Worm (Caenorhabditis elegans): ENCODE measurements around the gene ZC239.6.
"Not testable (repeated sequence)": the region's sequence is repeated elsewhere in the genome, so short reads cannot be mapped to it uniquely, and the experiment has no call there.

ZC239.6 gene

DNA sequence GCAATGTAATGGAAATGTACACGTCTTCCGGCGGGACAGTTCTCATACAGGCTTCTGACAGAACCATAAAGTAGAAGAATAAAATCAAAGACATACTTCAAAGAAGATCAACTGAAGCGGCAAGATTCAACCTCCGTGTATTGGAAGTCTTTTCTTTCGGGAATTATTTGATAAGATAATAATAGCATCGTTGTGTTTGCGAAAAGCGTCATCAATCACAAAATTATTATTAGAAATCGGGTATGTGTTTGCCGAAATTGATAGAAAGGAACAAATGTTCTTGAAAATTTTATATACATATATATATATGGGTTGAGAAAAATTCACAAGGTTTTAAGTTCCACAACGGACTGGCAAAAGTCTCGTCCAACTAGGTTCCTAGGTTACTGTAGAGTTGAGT, 17.9 kb upstream of the ZC239.6 start, which contains the start of gene Y27F2A.9:
Y27F2A.9 (minus strand) TSS at position 101 of the 400 bp plus-strand sequence.
- not testable (repeated sequence) for TF ChIP-seq hlh-1 (tag; optimal IDR thresholded peaks at IDR 0.05); elt-1 (tag; optimal IDR thresholded peaks at IDR 0.05; ENCODE audit: borderline replicate concordance, insufficient read depth); nhr-2 (tag; optimal IDR thresholded peaks at IDR 0.05)

DNA sequence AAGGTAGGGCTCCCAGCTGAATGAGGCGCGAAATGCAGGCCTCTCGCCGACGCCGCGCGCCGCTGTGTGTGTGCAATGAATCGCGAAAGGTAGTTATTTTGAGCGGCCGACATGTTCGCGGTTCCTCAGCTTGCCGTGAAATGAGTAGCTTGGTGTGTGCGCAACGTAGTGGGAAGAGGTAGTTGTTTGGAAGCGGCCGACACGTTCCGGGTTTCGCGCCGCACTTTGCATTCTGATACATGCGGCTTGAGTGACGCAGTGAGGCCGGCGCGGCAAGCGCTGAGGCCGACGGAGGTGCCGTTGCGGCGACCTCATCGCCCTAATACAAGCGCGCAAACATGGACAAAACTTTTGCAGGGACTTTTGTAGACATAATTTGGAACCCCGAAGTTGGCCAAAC, 13.7 kb upstream of the ZC239.6 start:
- no peak for TF ChIP-seq nhr-28 (tag; optimal IDR thresholded peaks at IDR 0.05)
- TF ChIP-seq ceh-83 (GFP tag; optimal IDR thresholded peaks at IDR 0.05), result no peak
- TF ChIP-seq M03D4.4 (tag; optimal IDR thresholded peaks at IDR 0.05), result no peak
- no peak for TF ChIP-seq mep-1 (tag; optimal IDR thresholded peaks at IDR 0.05)
- no peak for TF ChIP-seq ceh-43 (GFP tag; optimal IDR thresholded peaks at IDR 0.05)
- TF ChIP-seq hlh-1 (tag; optimal IDR thresholded peaks at IDR 0.05), result no peak
- no peak for TF ChIP-seq drap-1 (GFP tag; optimal IDR thresholded peaks at IDR 0.05)
- no peak for TF ChIP-seq blmp-1 (tag; optimal IDR thresholded peaks at IDR 0.05)

DNA sequence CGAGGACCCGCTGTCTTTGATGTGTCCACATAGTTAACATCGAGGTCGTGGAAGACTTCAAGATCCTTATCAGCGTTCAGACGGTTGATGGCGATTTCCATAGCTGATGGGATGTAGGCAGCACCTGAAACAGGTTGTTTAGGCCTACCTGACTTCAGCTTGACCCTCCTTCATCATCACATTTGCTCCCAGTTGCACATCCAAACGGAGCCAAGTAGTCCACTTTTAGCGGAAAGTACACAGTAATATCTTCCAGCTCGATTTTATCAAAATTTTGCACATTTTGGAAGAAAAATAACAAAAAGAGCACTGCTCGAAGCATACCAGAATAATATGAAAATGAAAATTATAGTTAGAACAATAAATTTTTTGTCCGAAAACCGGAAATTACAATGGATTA, 12.5 kb upstream of the ZC239.6 start, which contains the start of gene gcy-15:
gcy-15 (minus strand) TSS at position 101 of the 400 bp plus-strand sequence.
- TF ChIP-seq drap-1 (GFP tag; optimal IDR thresholded peaks at IDR 0.05) (no peak), ceh-39 (tag; optimal IDR thresholded peaks at IDR 0.05) (no peak), ces-1 (GFP tag; optimal IDR thresholded peaks at IDR 0.05) (no peak)

DNA sequence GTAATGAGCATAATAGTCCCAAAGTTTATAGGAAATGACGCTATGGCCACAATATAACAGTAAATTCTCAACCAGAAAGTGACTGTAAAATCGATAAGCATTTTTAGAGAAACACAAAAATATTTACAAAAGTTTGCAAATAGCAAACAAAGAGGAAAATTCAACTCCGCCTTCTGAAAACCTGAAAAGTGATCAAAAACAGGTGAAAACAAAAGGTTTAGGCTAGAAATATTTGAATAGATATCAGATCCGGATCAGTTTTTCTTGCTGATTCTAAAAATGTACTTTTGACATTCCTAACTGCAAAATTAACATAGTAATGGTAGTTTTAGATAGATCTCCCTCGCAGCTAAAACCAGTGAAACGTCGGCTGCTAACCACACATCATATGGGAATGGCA, 10.4 kb upstream of the ZC239.6 start, which contains the start of gene sri-51:
sri-51 (minus strand) TSS at position 101 of the 400 bp plus-strand sequence.
- TF ChIP-seq unc-62 (GFP tag; optimal IDR thresholded peaks at IDR 0.05) (no peak), mep-1 (tag; optimal IDR thresholded peaks at IDR 0.05) (no peak), nhr-2 (tag; optimal IDR thresholded peaks at IDR 0.05) (no peak), elt-3 (tag; optimal IDR thresholded peaks at IDR 0.05) (no peak), zip-8 (tag; optimal IDR thresholded peaks at IDR 0.05) (no peak), ces-1 (GFP tag; optimal IDR thresholded peaks at IDR 0.05) (no peak), drap-1 (GFP tag; optimal IDR thresholded peaks at IDR 0.05) (no peak), nhr-237 (tag; optimal IDR thresholded peaks at IDR 0.05) (no peak), bed-3 (GFP tag; optimal IDR thresholded peaks at IDR 0.05) (no peak), ceh-43 (GFP tag; optimal IDR thresholded peaks at IDR 0.05) (no peak), ceh-39 (tag; optimal IDR thresholded peaks at IDR 0.05) (no peak), unc-120 (tag; optimal IDR thresholded peaks at IDR 0.05; ENCODE audit: poor library complexity, severe bottlenecking) (no peak), ham-2 (GFP tag; optimal IDR thresholded peaks at IDR 0.05) (no peak), sem-2 (GFP tag; optimal IDR thresholded peaks at IDR 0.05) (no peak), mab-5 (tag; optimal IDR thresholded peaks at IDR 0.05) (no peak)

DNA sequence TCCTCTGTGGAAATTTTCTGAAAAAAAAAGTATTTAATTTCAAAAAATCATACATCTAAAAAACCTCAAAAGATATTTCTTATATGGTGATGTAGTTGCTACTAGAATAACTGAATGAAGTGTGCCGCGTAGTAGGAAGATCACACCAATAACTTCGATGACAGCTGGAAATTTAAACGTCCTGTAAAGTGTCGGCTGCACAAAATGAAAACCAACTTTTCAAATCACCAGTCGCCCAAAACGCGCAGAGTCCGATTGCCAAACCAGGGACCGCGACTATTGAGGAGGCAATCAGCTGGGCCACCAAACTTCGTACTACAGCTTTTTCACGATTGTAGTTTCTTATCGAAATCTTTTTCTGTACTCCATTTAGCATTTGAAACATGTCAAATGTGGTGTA, 8.2 kb upstream of the ZC239.6 start, which contains the start of gene sri-48:
sri-48 (minus strand) TSS at position 101 of the 400 bp plus-strand sequence.
- TF ChIP-seq ceh-43 (GFP tag; optimal IDR thresholded peaks at IDR 0.05); flh-1 (GFP tag; optimal IDR thresholded peaks at IDR 0.05); ceh-39 (tag; optimal IDR thresholded peaks at IDR 0.05): not testable (repeated sequence)

DNA sequence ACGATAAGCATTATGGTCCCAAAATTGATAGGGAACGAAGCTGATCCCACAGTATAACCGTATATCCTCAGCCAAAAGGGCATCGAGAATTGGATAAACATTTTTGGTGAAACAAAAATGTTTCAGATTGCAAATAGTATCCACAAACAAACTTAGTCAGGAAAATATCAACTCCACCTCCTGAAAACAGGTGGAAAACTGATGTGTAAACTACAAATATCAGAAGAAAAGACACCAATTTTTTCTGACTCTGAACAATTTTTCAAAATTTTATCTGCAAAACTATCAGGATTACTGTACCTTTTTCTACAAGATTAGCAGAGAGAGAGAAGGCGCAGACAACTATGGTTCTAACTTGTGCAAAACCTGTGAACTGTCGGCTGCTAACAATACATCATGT, 6.9 kb upstream of the ZC239.6 start, which contains the start of gene sri-53:
sri-53 (minus strand) TSS at position 101 of the 400 bp plus-strand sequence.
- TF ChIP-seq lin-32 (GFP tag; optimal IDR thresholded peaks at IDR 0.05) (no peak), ceh-39 (tag; optimal IDR thresholded peaks at IDR 0.05) (no peak), ceh-43 (GFP tag; optimal IDR thresholded peaks at IDR 0.05) (no peak), pha-4 (tag; optimal IDR thresholded peaks at IDR 0.05) (no peak)

DNA sequence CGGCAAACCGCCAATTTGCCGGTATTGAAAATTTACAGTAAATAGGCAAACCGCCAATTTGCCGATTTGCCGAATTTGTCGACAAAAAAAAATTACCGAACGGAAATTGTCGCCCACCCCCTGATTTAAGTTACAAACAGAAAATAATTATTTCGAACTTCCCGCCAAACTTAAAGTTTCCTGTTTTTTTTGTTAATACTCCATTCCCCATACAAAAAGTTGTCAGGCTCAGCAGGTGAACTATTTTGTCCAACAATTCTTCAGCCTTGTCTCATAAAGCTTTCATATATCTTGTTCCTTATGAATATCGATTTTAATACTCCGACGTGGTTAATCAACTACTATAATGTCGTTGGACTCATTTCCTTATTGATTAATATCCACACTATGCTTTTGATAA, 6.0 kb upstream of the ZC239.6 start, which contains the start of gene sri-50:
sri-50 (plus strand) TSS at position 301 of the 400 bp plus-strand sequence.
- TF ChIP-seq elt-3 (tag; optimal IDR thresholded peaks at IDR 0.05), result no peak
- TF ChIP-seq lin-32 (GFP tag; optimal IDR thresholded peaks at IDR 0.05), result no peak
- no peak for TF ChIP-seq bed-3 (GFP tag; optimal IDR thresholded peaks at IDR 0.05)
- TF ChIP-seq mep-1 (tag; optimal IDR thresholded peaks at IDR 0.05), result no peak
- TF ChIP-seq unc-39 (tag; optimal IDR thresholded peaks at IDR 0.05), result no peak
- TF ChIP-seq drap-1 (GFP tag; optimal IDR thresholded peaks at IDR 0.05), result no peak
- no peak for TF ChIP-seq M03D4.4 (tag; optimal IDR thresholded peaks at IDR 0.05)
- no peak for TF ChIP-seq nhr-76 (tag; optimal IDR thresholded peaks at IDR 0.05)
- TF ChIP-seq ceh-83 (GFP tag; optimal IDR thresholded peaks at IDR 0.05), result no peak
- TF ChIP-seq unc-62 (GFP tag; optimal IDR thresholded peaks at IDR 0.05), result no peak
- no peak for TF ChIP-seq sem-2 (GFP tag; optimal IDR thresholded peaks at IDR 0.05)

All from whole organism, mixed stage, embryonic.